Fruit fly (Drosophila melanogaster) whole organism, embryonic: ENCODE measurements around the gene mthl2.

Experiments
- CG10147 ChIP-seq: fragments of 200-800 bp; sonication (Bioruptor generic); optimal IDR thresholded peaks from 2 replicates; lab custom pipeline; 2019; ENCODE audit warnings: missing biosample characterization, mild to moderate bottlenecking, missing genetic modification characterization, moderate library complexity
- CG10979 ChIP-seq: fragments of 200-800 bp; sonication (Bioruptor generic); optimal IDR thresholded peaks from 2 replicates; lab custom pipeline; 2018; ENCODE audit warnings: missing biosample characterization, mild to moderate bottlenecking, missing genetic modification characterization, moderate library complexity
- CG12659 ChIP-seq: fragments of 200-800 bp; sonication (Bioruptor generic); optimal IDR thresholded peaks from 3 replicates; lab custom pipeline; 2017; ENCODE audit warnings: mild to moderate bottlenecking, missing biosample characterization, missing genetic modification reagents, missing genetic modification characterization
- CG12769 ChIP-seq: fragments of 200-800 bp; sonication (Bioruptor generic); optimal IDR thresholded peaks from 2 replicates; lab custom pipeline; 2019; ENCODE audit warnings: missing biosample characterization, mild to moderate bottlenecking, missing genetic modification characterization, moderate library complexity
- CG13287 ChIP-seq: fragments of 200-800 bp; sonication (Bioruptor generic); IDR thresholded peaks from 2 replicates; pipeline ENCODE4 v1.3.6; 2022; ENCODE audit warnings: missing biosample characterization, missing genetic modification characterization; ENCODE audit not compliant: partially characterized antibody
- CG14710 ChIP-seq: fragments of 200-800 bp; sonication (Bioruptor generic); optimal IDR thresholded peaks from 3 replicates; lab custom pipeline; 2019; ENCODE audit warnings: missing biosample characterization, mild to moderate bottlenecking, missing genetic modification characterization, moderate library complexity
- CG15479 ChIP-seq: fragments of 200-800 bp; sonication (Bioruptor generic); optimal IDR thresholded peaks from 3 replicates; lab custom pipeline; 2019; ENCODE audit warnings: missing biosample characterization, mild to moderate bottlenecking, missing genetic modification characterization, moderate library complexity
- CG16813 ChIP-seq: fragments of 200-800 bp; sonication (Bioruptor generic); IDR thresholded peaks from 3 replicates; pipeline ENCODE4 v1.3.6; 2022; ENCODE audit warnings: missing biosample characterization, missing genetic modification characterization; ENCODE audit not compliant: partially characterized antibody
- CG16815 ChIP-seq: fragments of 200-800 bp; sonication (Bioruptor generic); optimal IDR thresholded peaks from 3 replicates; lab custom pipeline; 2017; ENCODE audit warnings: missing biosample characterization, mild to moderate bottlenecking, missing genetic modification characterization
- CG18262 ChIP-seq: fragments of 200-800 bp; optimal IDR thresholded peaks from 3 replicates; lab custom pipeline; 2019; ENCODE audit warnings: missing biosample characterization, mild to moderate bottlenecking, missing genetic modification characterization, moderate library complexity
- CG2120 ChIP-seq: fragments of 200-800 bp; sonication (Bioruptor generic); optimal IDR thresholded peaks from 3 replicates; lab custom pipeline; 2016; ENCODE audit warnings: missing biosample characterization, missing genetic modification characterization
- CG2678 ChIP-seq: fragments of 200-800 bp; sonication (Bioruptor generic); optimal IDR thresholded peaks from 3 replicates; lab custom pipeline; 2019; ENCODE audit warnings: missing biosample characterization, mild to moderate bottlenecking, missing genetic modification characterization, moderate library complexity
- CG2712 ChIP-seq: fragments of 200-800 bp; optimal IDR thresholded peaks from 3 replicates; lab custom pipeline; 2019; ENCODE audit warnings: missing biosample characterization, mild to moderate bottlenecking, missing genetic modification characterization, moderate library complexity
- CG30403 ChIP-seq: fragments of 200-800 bp; sonication (Bioruptor generic); optimal IDR thresholded peaks from 3 replicates; lab custom pipeline; 2016; ENCODE audit warnings: missing biosample characterization, missing genetic modification characterization
- CG31441 ChIP-seq: fragments of 200-800 bp; sonication (Bioruptor generic); IDR thresholded peaks from 2 replicates; pipeline ENCODE4 v1.3.6; 2022; ENCODE audit warnings: missing biosample characterization, missing genetic modification characterization
- CG4424 ChIP-seq: fragments of 200-800 bp; sonication (Bioruptor generic); optimal IDR thresholded peaks from 3 replicates; lab custom pipeline; 2016; ENCODE audit warnings: missing biosample characterization, missing genetic modification characterization
- CG6654 ChIP-seq: fragments of 200-800 bp; sonication (Bioruptor generic); optimal IDR thresholded peaks from 2 replicates; lab custom pipeline; 2017; ENCODE audit warnings: missing biosample characterization, mild to moderate bottlenecking, missing genetic modification characterization
- CG6689 ChIP-seq: fragments of 200-800 bp; sonication (Bioruptor generic); IDR thresholded peaks from 2 replicates; pipeline ENCODE4 v1.3.6; 2022; ENCODE audit warnings: missing biosample characterization, missing genetic modification characterization
- CG7372 ChIP-seq: fragments of 200-800 bp; sonication (Bioruptor generic); IDR thresholded peaks from 2 replicates; pipeline ENCODE4 v1.3.6; 2022; ENCODE audit warnings: missing biosample characterization, missing genetic modification characterization
- CG7556 ChIP-seq: fragments of 200-800 bp; sonication (Bioruptor generic); optimal IDR thresholded peaks from 2 replicates; lab custom pipeline; 2017; ENCODE audit warnings: missing biosample characterization, mild to moderate bottlenecking, missing genetic modification characterization
- CG9215 ChIP-seq: fragments of 200-800 bp; sonication (Bioruptor generic); IDR thresholded peaks from 2 replicates; pipeline ENCODE4 v1.3.6; 2022; ENCODE audit warnings: missing biosample characterization, missing genetic modification characterization
- CG9727 ChIP-seq: fragments of 200-800 bp; sonication (Bioruptor generic); optimal IDR thresholded peaks from 3 replicates; lab custom pipeline; 2017; ENCODE audit warnings: missing biosample characterization, mild to moderate bottlenecking, missing genetic modification characterization
- CoRest ChIP-seq: fragments of 200-800 bp; sonication (Bioruptor generic); optimal IDR thresholded peaks from 3 replicates; lab custom pipeline; 2018; ENCODE audit warnings: missing biosample characterization, mild to moderate bottlenecking, missing genetic modification characterization, moderate library complexity
- D ChIP-seq, 2 experiments: fragments of 200-800 bp in 1 of 2; fragments of >200 bp in 1 of 2; sonication (Bioruptor generic) in 1 of 2; optimal IDR thresholded peaks; 2 replicates in 1 of 2; 3 replicates in 1 of 2; lab custom pipeline; 2017; ENCODE audit warnings: mild to moderate bottlenecking in 1 of 2, missing biosample characterization in 1 of 2, missing genetic modification characterization in 1 of 2, missing genetic modification reagents in 1 of 2
- Eip74EF ChIP-seq, 2 experiments: fragments of 200-800 bp in 1 of 2; fragments of >200 bp in 1 of 2; sonication (Bioruptor generic) in 1 of 2; optimal IDR thresholded peaks; 2 replicates each; lab custom pipeline; 2017 to 2019; ENCODE audit warnings: missing biosample characterization in 2 of 2, missing genetic modification characterization in 2 of 2, mild to moderate bottlenecking in 1 of 2, moderate library complexity in 1 of 2
- Ets65A ChIP-seq: fragments of 200-800 bp; sonication (Bioruptor generic); peaks from one replicate; lab custom pipeline; 2016; ENCODE audit warnings: missing biosample characterization, missing genetic modification characterization
- Gsc ChIP-seq: fragments of 200-800 bp; sonication (Bioruptor generic); IDR thresholded peaks from 2 replicates; pipeline ENCODE4 v1.3.6; 2022; ENCODE audit warnings: missing biosample characterization, missing genetic modification characterization
- Hand ChIP-seq: fragments of 200-800 bp; sonication (Bioruptor generic); optimal IDR thresholded peaks from 2 replicates; lab custom pipeline; 2017; ENCODE audit warnings: mild to moderate bottlenecking, missing biosample characterization, missing genetic modification reagents, missing genetic modification characterization
- Max ChIP-seq: fragments of 200-800 bp; sonication (Bioruptor generic); optimal IDR thresholded peaks from 2 replicates; lab custom pipeline; 2016; ENCODE audit warnings: missing biosample characterization, mild to moderate bottlenecking, missing genetic modification characterization
- Meics ChIP-seq: fragments of 200-800 bp; sonication (Bioruptor generic); optimal IDR thresholded peaks from 2 replicates; lab custom pipeline; 2017; ENCODE audit warnings: missing biosample characterization, mild to moderate bottlenecking, missing genetic modification characterization
- Sox100B ChIP-seq: fragments of 200-800 bp; sonication (Bioruptor generic); optimal IDR thresholded peaks from 3 replicates; lab custom pipeline; 2018; ENCODE audit warnings: missing biosample characterization, mild to moderate bottlenecking, missing genetic modification characterization
- Usf ChIP-seq: fragments of 200-800 bp; sonication (Bioruptor generic); optimal IDR thresholded peaks from 2 replicates; lab custom pipeline; 2017; ENCODE audit warnings: missing genotype, missing biosample characterization, missing genetic modification characterization
- Xbp1 ChIP-seq: fragments of 200-800 bp; sonication (Bioruptor generic); optimal IDR thresholded peaks from 3 replicates; lab custom pipeline; 2016; ENCODE audit warnings: missing biosample characterization, mild to moderate bottlenecking, missing genetic modification characterization
- bcd ChIP-seq: fragments of 200-800 bp; sonication (Bioruptor generic); optimal IDR thresholded peaks from 2 replicates; lab custom pipeline; 2017; ENCODE audit warnings: missing biosample characterization, mild to moderate bottlenecking, missing genetic modification characterization
- bsh ChIP-seq, 2 experiments: fragments of 200-800 bp; sonication (Bioruptor generic); optimal IDR thresholded peaks; 2 replicates each; lab custom pipeline; 2017 to 2018; ENCODE audit warnings: mild to moderate bottlenecking in 2 of 2, missing biosample characterization in 2 of 2, missing genetic modification characterization in 2 of 2, moderate library complexity in 1 of 2
- chif ChIP-seq, 2 experiments: fragments of 200-800 bp; sonication (Bioruptor generic); optimal IDR thresholded peaks; 3 replicates each; lab custom pipeline; 2016; ENCODE audit warnings: missing biosample characterization in 2 of 2, missing genetic modification characterization in 2 of 2
- dmrt11E ChIP-seq: fragments of 200-800 bp; sonication (Bioruptor generic); optimal IDR thresholded peaks from 3 replicates; lab custom pipeline; 2018; ENCODE audit warnings: missing biosample characterization, mild to moderate bottlenecking, missing genetic modification characterization, moderate library complexity
- dmrt99B ChIP-seq: fragments of 200-800 bp; sonication (Bioruptor generic); optimal IDR thresholded peaks from 2 replicates; lab custom pipeline; 2018; ENCODE audit warnings: missing biosample characterization, mild to moderate bottlenecking, missing genetic modification characterization, moderate library complexity
- gem ChIP-seq: fragments of 200-800 bp; sonication (Bioruptor generic); optimal IDR thresholded peaks from 2 replicates; lab custom pipeline; 2019; ENCODE audit warnings: missing biosample characterization, mild to moderate bottlenecking, missing genetic modification characterization, moderate library complexity
- grau ChIP-seq: fragments of 200-800 bp; optimal IDR thresholded peaks from 3 replicates; lab custom pipeline; 2019; ENCODE audit warnings: missing biosample characterization, mild to moderate bottlenecking, missing genetic modification characterization, moderate library complexity
- lola ChIP-seq, 3 experiments: fragments of >200 bp in 2 of 3; fragments of 200-800 bp in 1 of 3; sonication (Bioruptor generic) in 1 of 3; optimal IDR thresholded peaks; 2 replicates each; lab custom pipeline; 2017 to 2019; ENCODE audit warnings: missing biosample characterization in 3 of 3, missing genetic modification characterization in 3 of 3, mild to moderate bottlenecking in 1 of 3, moderate library complexity in 1 of 3
- nmo ChIP-seq: fragments of 200-800 bp; sonication (Bioruptor generic); optimal IDR thresholded peaks from 2 replicates; lab custom pipeline; 2018; ENCODE audit warnings: missing biosample characterization, mild to moderate bottlenecking, missing genetic modification characterization, moderate library complexity
- phol ChIP-seq: fragments of 200-800 bp; sonication (Bioruptor generic); optimal IDR thresholded peaks from 3 replicates; lab custom pipeline; 2018; ENCODE audit warnings: missing biosample characterization, mild to moderate bottlenecking, missing genetic modification characterization, moderate library complexity
- psq ChIP-seq: fragments of 200-800 bp; sonication (Bioruptor generic); optimal IDR thresholded peaks from 2 replicates; lab custom pipeline; 2017; ENCODE audit warnings: missing biosample characterization, missing genetic modification characterization
- row ChIP-seq: fragments of 200-800 bp; sonication (Bioruptor generic); IDR thresholded peaks from 3 replicates; pipeline ENCODE4 v1.3.6; 2022; ENCODE audit warnings: missing biosample characterization, missing genetic modification characterization
- sens ChIP-seq: fragments of 200-800 bp; sonication (Bioruptor generic); peaks from one replicate; lab custom pipeline; 2016; ENCODE audit warnings: missing biosample characterization, missing genetic modification characterization
- slbo ChIP-seq: fragments of 200-800 bp; sonication (Bioruptor generic); IDR thresholded peaks from 2 replicates; pipeline ENCODE4 v1.3.6; 2022; ENCODE audit warnings: missing biosample characterization, missing genetic modification characterization
- trem ChIP-seq: fragments of 200-800 bp; optimal IDR thresholded peaks from 3 replicates; lab custom pipeline; 2019; ENCODE audit warnings: missing biosample characterization, mild to moderate bottlenecking, missing genetic modification characterization, moderate library complexity

Gene mthl2

dm6 chr3L:5630176-5630583, 25.6 kb downstream of the mthl2 start (continued):
- TF ChIP-seq Sox100B (GFP tag; lab: Kevin White, UChicago) (peak; percentile 25), CG14710 (tag; lab: Kevin White, UChicago) (peak; percentile 33), grau (peak; percentile 26), Eip74EF (GFP tag; optimal IDR thresholded peaks at IDR 0.05; lab: Kevin White, UChicago) (peak in 1 of 2 experiments; percentile 52), nmo (peak; percentile 36), Hand (GFP tag; lab: Kevin White, UChicago) (no peak), CG6689 (GFP tag; lab: Robert Waterston, UW) (0 out of 2 replicates have a peak, but pooled peaks have one; percentile 12), CG10147 (GFP tag; lab: Kevin White, UChicago) (peak; percentile 1), CG31441 (GFP tag; lab: Robert Waterston, UW) (peak; percentile 45; the same call in 1 of the 2 replicates), chif (GFP tag; optimal IDR thresholded peaks at IDR 0.05; lab: Kevin White, UChicago) (peak in 1 of 2 experiments; percentile 14), Ets65A (GFP tag; lab: Kevin White, UChicago) (peak; percentile 82), CG2712 (tag; lab: Kevin White, UChicago) (peak; percentile 52), Xbp1 (GFP tag; lab: Kevin White, UChicago) (peak; percentile 9), CoRest (tag; lab: Kevin White, UChicago) (peak; percentile 12), CG13287 (GFP tag; lab: Robert Waterston, UW) (no peak), CG15479 (GFP tag; lab: Kevin White, UChicago) (no peak), CG9215 (0 out of 2 replicates have a peak, but pooled peaks have one; percentile 6), CG9727 (GFP tag; lab: Kevin White, UChicago) (peak; percentile 80), CG7372 (GFP tag; lab: Robert Waterston, UW) (no peak), D (optimal IDR thresholded peaks at IDR 0.05; lab: Kevin White, UChicago) (no peak), D (GFP tag; optimal IDR thresholded peaks at IDR 0.05; lab: Kevin White, UChicago) (no peak), slbo (GFP tag; lab: Robert Waterston, UW) (peak; percentile 45), CG4424 (peak; percentile 71), CG10979 (tag; lab: Kevin White, UChicago) (peak; percentile 41), bsh (GFP tag; optimal IDR thresholded peaks at IDR 0.05; lab: Kevin White, UChicago) (peak in 1 of 2 experiments; percentile 4), CG12659 (GFP tag; lab: Kevin White, UChicago) (no peak), CG2120 (GFP tag; lab: Kevin White, UChicago) (peak; percentile 40), psq (no peak), Max (GFP tag; lab: Kevin White, UChicago) (no peak), CG2678 (tag; lab: Kevin White, UChicago) (peak; percentile 83), dmrt11E (peak; percentile 50), bcd (GFP tag; lab: Kevin White, UChicago) (peak; percentile 45), dmrt99B (tag; lab: Kevin White, UChicago) (no peak), Gsc (GFP tag; lab: Robert Waterston, UW) (no peak), phol (tag; lab: Kevin White, UChicago) (peak; percentile 15), gem (tag; lab: Kevin White, UChicago) (peak; percentile 63), row (GFP tag; lab: Robert Waterston, UW) (peak; percentile 41; the same call in 2 of the 3 replicates), CG16813 (GFP tag; lab: Robert Waterston, UW) (no peak), CG12769 (tag; lab: Kevin White, UChicago) (no peak), Meics (peak; percentile 33), Usf (GFP tag; lab: Kevin White, UChicago) (peak; percentile 24), CG7556 (peak; percentile 63), sens (GFP tag; lab: Kevin White, UChicago) (peak; percentile 87), CG16815 (GFP tag; lab: Kevin White, UChicago) (peak; percentile 23), lola (GFP tag; optimal IDR thresholded peaks at IDR 0.05; lab: Kevin White, UChicago) (peak in 1 of 3 experiments; percentile 68), CG18262 (tag; lab: Kevin White, UChicago) (peak; percentile 78), trem (tag; lab: Kevin White, UChicago) (peak; percentile 4), CG6654 (peak; percentile 15), CG30403 (GFP tag; lab: Kevin White, UChicago) (peak; percentile 51)
